Worm (Caenorhabditis elegans) whole organism, L3 larva: ENCODE measurements around the gene Y5F2A.4.

Source experiments
- R02D3.7 ChIP-seq: fragments of 150-350 bp; optimal IDR thresholded peaks from 2 replicates; lab custom pipeline; 2014; ENCODE audit warnings: missing biosample characterization, missing genetic modification characterization
- ZK546.5 ChIP-seq: sonication (generic microtip); optimal IDR thresholded peaks from 2 replicates; lab custom pipeline; 2017; ENCODE audit warnings: missing biosample characterization, missing genetic modification characterization
- aly-2 ChIP-seq: fragments of 150-350 bp; optimal IDR thresholded peaks from 2 replicates; lab custom pipeline; 2014; ENCODE audit warnings: missing biosample characterization, missing genetic modification characterization
- ama-1 ChIP-seq: fragments of 150-350 bp; optimal IDR thresholded peaks from 2 replicates; lab custom pipeline; 2018
- ceh-16 ChIP-seq: sonication (generic microtip); optimal IDR thresholded peaks from 2 replicates; lab custom pipeline; 2017; ENCODE audit warnings: missing biosample characterization, missing genetic modification characterization
- ceh-28 ChIP-seq: fragments of 150-350 bp; optimal IDR thresholded peaks from 2 replicates; lab custom pipeline; 2014; ENCODE audit warnings: missing biosample characterization, missing genetic modification reagents, missing genetic modification characterization
- ceh-82 ChIP-seq: fragments of 150-350 bp; optimal IDR thresholded peaks from 2 replicates; lab custom pipeline; 2014; ENCODE audit warnings: missing biosample characterization, missing genetic modification characterization
- ceh-9 ChIP-seq: sonication (generic microtip); optimal IDR thresholded peaks from 2 replicates; lab custom pipeline; 2018; ENCODE audit warnings: missing biosample characterization, missing genetic modification characterization
- daf-12 ChIP-seq: fragments of 150-350 bp; optimal IDR thresholded peaks from 2 replicates; lab custom pipeline; 2014; ENCODE audit warnings: missing biosample characterization, missing genetic modification reagents, missing genetic modification characterization
- egl-27 ChIP-seq: sonication (generic microtip); optimal IDR thresholded peaks from 4 replicates; lab custom pipeline; 2017; ENCODE audit warnings: missing biosample characterization, missing genetic modification reagents, missing genetic modification characterization
- egl-5 ChIP-seq: fragments of 150-350 bp; optimal IDR thresholded peaks from 2 replicates; lab custom pipeline; 2017; ENCODE audit warnings: missing biosample characterization, missing genetic modification reagents, missing genetic modification characterization, inconsistent platforms
- elt-1 ChIP-seq: fragments of 150-350 bp; optimal IDR thresholded peaks from 2 replicates; lab custom pipeline; 2014; ENCODE audit warnings: missing biosample characterization, missing genetic modification characterization
- elt-2 ChIP-seq: sonication (generic microtip); optimal IDR thresholded peaks from 2 replicates; lab custom pipeline; 2016; ENCODE audit warnings: missing genetic modification reagents, mild to moderate bottlenecking, missing genetic modification characterization, missing compliant biosample characterization
- elt-3 ChIP-seq, 3 experiments: fragments of 150-350 bp in 1 of 3; sonication (generic microtip) in 2 of 3; optimal IDR thresholded peaks; 2 replicates in 2 of 3; 4 replicates in 1 of 3; lab custom pipeline; 2014 to 2017; ENCODE audit warnings: missing biosample characterization in 3 of 3, missing genetic modification characterization in 3 of 3
- eor-1 ChIP-seq, 2 experiments: fragments of 150-350 bp; optimal IDR thresholded peaks; 2 replicates each; lab custom pipeline; 2014 to 2018; ENCODE audit warnings: missing biosample characterization in 2 of 2, missing genetic modification characterization in 2 of 2
- fkh-10 ChIP-seq: sonication (generic microtip); optimal IDR thresholded peaks from 2 replicates; lab custom pipeline; 2017; ENCODE audit warnings: missing biosample characterization, missing genetic modification reagents, missing genetic modification characterization
- fkh-2 ChIP-seq: fragments of 150-350 bp; optimal IDR thresholded peaks from 2 replicates; lab custom pipeline; 2014; ENCODE audit warnings: missing biosample characterization, missing genetic modification reagents, missing genetic modification characterization
- fos-1 ChIP-seq: fragments of 150-350 bp; optimal IDR thresholded peaks from 2 replicates; lab custom pipeline; 2014; ENCODE audit warnings: missing biosample characterization, missing genetic modification characterization
- hmg-11 ChIP-seq: sonication (generic microtip); optimal IDR thresholded peaks from 2 replicates; lab custom pipeline; 2016; ENCODE audit warnings: missing genetic modification characterization, missing compliant biosample characterization
- jun-1 ChIP-seq: fragments of 150-350 bp; optimal IDR thresholded peaks from 2 replicates; lab custom pipeline; 2014; ENCODE audit warnings: missing biosample characterization, missing genetic modification reagents, missing genetic modification characterization
- lin-15B ChIP-seq: fragments of 150-350 bp; optimal IDR thresholded peaks from 2 replicates; lab custom pipeline; 2014; ENCODE audit warnings: missing biosample characterization, missing genetic modification characterization
- lin-39 ChIP-seq: fragments of 150-350 bp; optimal IDR thresholded peaks from 2 replicates; lab custom pipeline; 2018; ENCODE audit warnings: missing biosample characterization, missing genetic modification reagents, missing genetic modification characterization
- lsy-12 ChIP-seq: sonication (generic microtip); optimal IDR thresholded peaks from 2 replicates; lab custom pipeline; 2016; ENCODE audit warnings: mild to moderate bottlenecking, missing genetic modification characterization, missing compliant biosample characterization
- mdl-1 ChIP-seq: fragments of 150-350 bp; optimal IDR thresholded peaks from 2 replicates; lab custom pipeline; 2014; ENCODE audit warnings: missing biosample characterization, missing genetic modification characterization
- mml-1 ChIP-seq: fragments of 150-350 bp; sonication (generic microtip); optimal IDR thresholded peaks from 3 replicates; lab custom pipeline; 2014; ENCODE audit warnings: missing biosample characterization, missing genetic modification characterization
- nfya-1 ChIP-seq: sonication (generic microtip); optimal IDR thresholded peaks from 2 replicates; lab custom pipeline; 2017; ENCODE audit warnings: missing genetic modification characterization, mild to moderate bottlenecking, missing compliant biosample characterization, antibody characterized with exemption, moderate library complexity; ENCODE audit not compliant: insufficient read depth
- nhr-11 ChIP-seq: fragments of 150-350 bp; optimal IDR thresholded peaks from 2 replicates; lab custom pipeline; 2014; ENCODE audit warnings: missing biosample characterization, missing genetic modification characterization
- nhr-12 ChIP-seq: fragments of 150-350 bp; optimal IDR thresholded peaks from 2 replicates; lab custom pipeline; 2014; ENCODE audit warnings: missing biosample characterization, missing genetic modification characterization
- nhr-23 ChIP-seq: fragments of 150-350 bp; optimal IDR thresholded peaks from 2 replicates; lab custom pipeline; 2014; ENCODE audit warnings: missing biosample characterization, missing genetic modification reagents, missing genetic modification characterization
- nhr-237 ChIP-seq: fragments of 150-350 bp; optimal IDR thresholded peaks from 2 replicates; lab custom pipeline; 2014; ENCODE audit warnings: missing biosample characterization, missing genetic modification characterization
- nhr-25 ChIP-seq: sonication (generic microtip); optimal IDR thresholded peaks from 2 replicates; lab custom pipeline; 2017; ENCODE audit warnings: missing biosample characterization, missing genetic modification characterization
- nhr-28 ChIP-seq: fragments of 150-350 bp; optimal IDR thresholded peaks from 2 replicates; lab custom pipeline; 2014; ENCODE audit warnings: missing biosample characterization, missing genetic modification characterization
- nhr-43 ChIP-seq: sonication (generic microtip); optimal IDR thresholded peaks from 2 replicates; lab custom pipeline; 2016; ENCODE audit warnings: mild to moderate bottlenecking, missing genetic modification characterization, missing compliant biosample characterization; ENCODE audit not compliant: poor library complexity, severe bottlenecking
- nhr-67 ChIP-seq: fragments of 150-350 bp; optimal IDR thresholded peaks from 2 replicates; lab custom pipeline; 2014; ENCODE audit warnings: missing biosample characterization, missing genetic modification characterization
- nhr-76 ChIP-seq: fragments of 150-350 bp; sonication (generic microtip); optimal IDR thresholded peaks from 5 replicates; lab custom pipeline; 2014; ENCODE audit warnings: missing biosample characterization, missing genetic modification characterization
- nhr-77 ChIP-seq: fragments of 150-350 bp; optimal IDR thresholded peaks from 2 replicates; lab custom pipeline; 2014; ENCODE audit warnings: missing biosample characterization, missing genetic modification characterization
- pha-4 ChIP-seq: fragments of 150-350 bp; optimal IDR thresholded peaks from 2 replicates; lab custom pipeline; 2014; ENCODE audit warnings: missing biosample characterization, missing genetic modification reagents, missing genetic modification characterization
- pqm-1 ChIP-seq: fragments of 150-350 bp; optimal IDR thresholded peaks from 2 replicates; lab custom pipeline; 2017; ENCODE audit warnings: missing biosample characterization, missing genetic modification characterization, inconsistent platforms
- sea-2 ChIP-seq: fragments of 150-350 bp; sonication (generic microtip); optimal IDR thresholded peaks from 4 replicates; lab custom pipeline; 2014; ENCODE audit warnings: missing biosample characterization, missing genetic modification reagents, missing genetic modification characterization
- skn-1 ChIP-seq: fragments of 150-350 bp; optimal IDR thresholded peaks from 2 replicates; lab custom pipeline; 2014; ENCODE audit warnings: missing biosample characterization, missing genetic modification characterization
- snpc-4 ChIP-seq: fragments of 150-350 bp; optimal IDR thresholded peaks from 2 replicates; lab custom pipeline; 2014; ENCODE audit warnings: missing biosample characterization, missing genetic modification characterization
- tbx-2 ChIP-seq: sonication (generic microtip); optimal IDR thresholded peaks from 2 replicates; lab custom pipeline; 2016; ENCODE audit warnings: mild to moderate bottlenecking, missing genetic modification characterization, missing compliant biosample characterization
- unc-39 ChIP-seq: sonication (generic microtip); optimal IDR thresholded peaks from 4 replicates; lab custom pipeline; 2017; ENCODE audit warnings: missing biosample characterization, missing genetic modification characterization
- unc-62 ChIP-seq: fragments of 150-350 bp; sonication (generic microtip); optimal IDR thresholded peaks from 4 replicates; lab custom pipeline; 2014; ENCODE audit warnings: missing biosample characterization, missing genetic modification reagents, missing genetic modification characterization
- zag-1 ChIP-seq: fragments of 150-350 bp; optimal IDR thresholded peaks from 2 replicates; lab custom pipeline; 2014; ENCODE audit warnings: missing biosample characterization, missing genetic modification characterization
- ztf-11 ChIP-seq: fragments of 150-350 bp; optimal IDR thresholded peaks from 2 replicates; lab custom pipeline; 2014; ENCODE audit warnings: missing biosample characterization, missing genetic modification characterization
- ztf-4 ChIP-seq: fragments of 150-350 bp; optimal IDR thresholded peaks from 2 replicates; lab custom pipeline; 2014; ENCODE audit warnings: missing biosample characterization, missing genetic modification characterization

The Y5F2A.4 gene

DNA sequence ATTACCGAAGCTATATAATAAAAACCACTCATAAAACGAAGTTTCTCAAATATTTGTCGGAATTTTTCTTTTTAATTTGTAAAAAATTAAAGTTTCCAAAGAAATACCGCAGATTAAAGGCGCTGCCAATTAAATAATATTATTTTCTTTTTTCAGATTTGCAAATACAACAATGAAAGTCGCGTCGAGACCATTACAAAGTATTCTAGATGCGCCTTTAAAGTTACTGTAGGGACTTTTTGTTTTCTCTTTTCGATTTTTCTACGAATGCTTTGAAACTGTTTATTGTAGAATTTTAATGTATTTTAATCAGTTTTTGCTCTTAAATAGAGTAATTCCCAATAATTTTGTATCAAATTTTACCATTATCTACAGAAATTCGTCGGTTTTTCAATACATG lies 40.2 kb downstream of the Y5F2A.4 start:
- TF ChIP-seq egl-27 (tag; lab: Kevin White, UChicago) (no peak), aly-2 (tag; lab: Kevin White, UChicago) (no peak), daf-12 (tag; lab: Kevin White, UChicago) (no peak)

DNA sequence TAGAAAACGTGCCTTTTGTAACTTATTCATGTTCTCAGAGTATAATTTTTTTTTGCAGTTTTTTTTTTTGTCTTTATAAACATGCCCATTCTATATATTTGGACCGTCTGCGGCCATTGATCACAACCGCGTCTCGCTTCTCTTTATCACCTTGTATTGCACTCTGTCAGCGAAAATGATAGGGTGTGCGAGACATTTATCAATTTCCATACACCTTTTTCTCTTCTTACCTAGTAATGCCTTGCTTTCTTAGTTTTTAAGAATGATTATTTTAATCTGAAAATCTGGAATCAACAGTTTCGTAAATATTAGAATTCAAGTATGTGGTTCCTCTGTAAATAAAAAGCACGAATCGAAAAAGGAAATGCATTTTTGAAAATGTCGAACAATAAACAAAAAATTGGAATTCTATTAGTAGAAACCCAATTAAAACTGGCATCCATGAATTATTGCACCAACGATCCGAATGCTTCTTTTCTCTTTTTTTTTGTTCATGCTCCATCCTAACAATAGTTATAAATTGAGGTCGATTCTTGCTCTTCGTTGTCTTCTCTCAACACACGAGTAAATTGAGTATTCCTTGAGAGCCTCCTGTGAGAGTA lies 41.2 kb downstream of the Y5F2A.4 start:
- no peak for TF ChIP-seq ztf-4 (tag; lab: Kevin White, UChicago)
- TF ChIP-seq lin-39 = no peak
- peak; percentile 26 for TF ChIP-seq nhr-77 (tag; lab: Kevin White, UChicago)
- no peak for TF ChIP-seq nhr-23 (tag; lab: Kevin White, UChicago)
- peak; percentile 45 for TF ChIP-seq pqm-1 (tag; lab: Kevin White, UChicago)
- TF ChIP-seq elt-2 (tag; lab: Kevin White, UChicago) = peak; percentile 69

DNA sequence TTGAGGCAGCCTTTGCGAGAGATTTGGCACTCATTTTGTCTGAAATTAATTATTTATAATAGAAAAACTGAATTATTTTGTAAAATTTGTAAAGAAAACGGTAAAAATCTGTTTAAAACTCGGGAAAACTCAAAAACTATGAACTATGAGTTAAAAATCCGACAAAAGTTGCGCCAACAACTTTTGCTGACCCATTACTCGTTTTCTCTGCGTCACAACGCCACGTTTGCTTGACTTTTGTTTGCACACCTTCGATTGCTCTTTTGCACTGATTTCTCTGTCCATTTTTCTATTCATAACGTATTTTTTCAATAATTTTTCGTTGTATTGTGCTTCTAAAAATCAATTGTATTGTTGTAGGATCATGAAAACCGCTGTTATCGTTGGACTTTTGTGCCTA lies 42.2 kb downstream of the Y5F2A.4 start, which contains the start of gene fkb-1:
fkb-1 (plus strand) TSS at position 361 of the 400 bp plus-strand sequence.
- TF ChIP-seq ztf-11 (tag; lab: Kevin White, UChicago) (no peak), lin-39 (peak; percentile 31), ceh-16 (tag; lab: Kevin White, UChicago) (no peak), eor-1 (tag; optimal IDR thresholded peaks at IDR 0.05; lab: Kevin White, UChicago) (no peak), fkh-2 (no peak), nhr-23 (tag; lab: Kevin White, UChicago) (peak; percentile 58), tbx-2 (tag; lab: Kevin White, UChicago) (no peak), nhr-12 (tag; lab: Kevin White, UChicago) (no peak), unc-39 (tag; lab: Kevin White, UChicago) (no peak), zag-1 (tag; lab: Kevin White, UChicago) (no peak), elt-1 (no peak), pha-4 (tag; lab: Kevin White, UChicago) (peak; percentile 87), sea-2 (GFP tag; lab: Kevin White, UChicago) (no peak), pqm-1 (tag; lab: Kevin White, UChicago) (peak; percentile 16), mml-1 (no peak), lsy-12 (tag; lab: Kevin White, UChicago) (peak; percentile 45), hmg-11 (tag; lab: Kevin White, UChicago) (peak; percentile 51), R02D3.7 (tag; lab: Kevin White, UChicago) (no peak), egl-5 (tag; lab: Kevin White, UChicago) (no peak), ZK546.5 (tag; lab: Kevin White, UChicago) (no peak), nhr-77 (tag; lab: Kevin White, UChicago) (no peak), ama-1 (lab: Kevin White, UChicago) (no peak), elt-3 (tag; optimal IDR thresholded peaks at IDR 0.05; lab: Kevin White, UChicago) (no peak), ceh-82 (tag; lab: Kevin White, UChicago) (no peak), nhr-67 (no peak), ceh-28 (tag; lab: Kevin White, UChicago) (peak; percentile 38), elt-2 (tag; lab: Kevin White, UChicago) (peak; percentile 35), fos-1 (tag; lab: Kevin White, UChicago) (no peak), nhr-25 (tag; lab: Kevin White, UChicago) (peak; percentile 10), aly-2 (tag; lab: Kevin White, UChicago) (no peak), nhr-76 (no peak), skn-1 (tag; lab: Kevin White, UChicago) (no peak), nhr-28 (tag; lab: Kevin White, UChicago) (no peak), nhr-43 (tag; lab: Kevin White, UChicago) (no peak), ztf-4 (tag; lab: Kevin White, UChicago) (no peak), nfya-1 (tag; lab: Kevin White, UChicago) (peak; percentile 65), egl-27 (tag; lab: Kevin White, UChicago) (no peak), nhr-237 (tag; lab: Kevin White, UChicago) (no peak), fkh-10 (GFP tag; lab: Kevin White, UChicago) (no peak), nhr-11 (no peak), snpc-4 (tag; lab: Kevin White, UChicago) (peak; percentile 70), daf-12 (tag; lab: Kevin White, UChicago) (no peak), lin-15B (peak; percentile 63), unc-62 (GFP tag; lab: Kevin White, UChicago) (no peak), mdl-1 (tag; lab: Kevin White, UChicago) (no peak), ceh-9 (tag; lab: Kevin White, UChicago) (no peak), jun-1 (peak; percentile 44)
